Fruit fly (Drosophila melanogaster): ENCODE data around the gene CG42822.

dm6 chr3R:17379742-17380141 lies 34.0 kb upstream of the CG42822 start, which contains the start of gene lute:
- TF ChIP-seq Gug (GFP tag; IDR thresholded peaks at IDR 0.05) (no peak), CG34406 (GFP tag; optimal IDR thresholded peaks at IDR 0.05) (no peak), svp (GFP tag) (no peak), Lpt (GFP tag; optimal IDR thresholded peaks at IDR 0.05) (no peak), CG31627 (GFP tag; optimal IDR thresholded peaks at IDR 0.05) (no peak), topi (GFP tag; optimal IDR thresholded peaks at IDR 0.05) (no peak), CG16779 (tag; optimal IDR thresholded peaks at IDR 0.05) (no peak), CG6854 (GFP tag; optimal IDR thresholded peaks at IDR 0.05) (no peak), CG11762 (GFP tag; optimal IDR thresholded peaks at IDR 0.05; ENCODE audit: insufficient read depth) (no peak), CG6792 (GFP tag; optimal IDR thresholded peaks at IDR 0.05) (no peak), Met (GFP tag; optimal IDR thresholded peaks at IDR 0.05) (no peak)
